Fruit fly (Drosophila melanogaster) whole organism, embryonic: ENCODE results near the gene CG43759.

Source experiments
- ATbp ChIP-seq: fragments of 200-800 bp; sonication (Bioruptor generic); optimal IDR thresholded peaks from 2 replicates; lab custom pipeline; 2017; ENCODE audit warnings: missing biosample characterization, mild to moderate bottlenecking, missing genetic modification characterization, missing genetic modification reagents
- Atf3 ChIP-seq: fragments of 200-800 bp; sonication (Bioruptor generic); optimal IDR thresholded peaks from 3 replicates; lab custom pipeline; 2016; ENCODE audit warnings: missing biosample characterization, missing genetic modification characterization
- Atf6 ChIP-seq: fragments of 200-800 bp; sonication (Bioruptor generic); IDR thresholded peaks from 2 replicates; pipeline ENCODE4 v1.3.6; 2022; ENCODE audit warnings: missing biosample characterization, missing genetic modification characterization
- Blimp-1 ChIP-seq: fragments of 200-800 bp; sonication (Bioruptor generic); optimal IDR thresholded peaks from 3 replicates; lab custom pipeline; 2018; ENCODE audit warnings: missing biosample characterization, missing genetic modification characterization, mild to moderate bottlenecking, moderate library complexity, missing genetic modification reagents
- CG11504 ChIP-seq: fragments of 200-800 bp; sonication (Bioruptor generic); optimal IDR thresholded peaks from 3 replicates; lab custom pipeline; 2019; ENCODE audit warnings: missing biosample characterization, mild to moderate bottlenecking, missing genetic modification characterization, moderate library complexity
- CG14014 ChIP-seq: fragments of 200-800 bp; sonication (Bioruptor generic); IDR thresholded peaks from 2 replicates; pipeline ENCODE4 v1.3.6; 2022; ENCODE audit warnings: missing biosample characterization, missing genetic modification characterization
- CG14667 ChIP-seq: fragments of 200-800 bp; sonication (Bioruptor generic); IDR thresholded peaks from 2 replicates; pipeline ENCODE4 v1.3.6; 2022; ENCODE audit warnings: missing biosample characterization, missing genetic modification characterization
- CG14710 ChIP-seq: fragments of 200-800 bp; sonication (Bioruptor generic); optimal IDR thresholded peaks from 3 replicates; lab custom pipeline; 2019; ENCODE audit warnings: missing biosample characterization, mild to moderate bottlenecking, missing genetic modification characterization, moderate library complexity
- CG16779 ChIP-seq: fragments of 200-800 bp; sonication (Bioruptor generic); IDR thresholded peaks from 2 replicates; pipeline ENCODE4 v1.3.6; 2022; ENCODE audit warnings: missing biosample characterization, missing genetic modification characterization
- CG17328 ChIP-seq: fragments of 200-800 bp; sonication (Bioruptor generic); IDR thresholded peaks from 2 replicates; pipeline ENCODE4 v1.3.6; 2022; ENCODE audit warnings: missing biosample characterization, missing genetic modification characterization
- CG2202 ChIP-seq: fragments of 200-800 bp; sonication (Bioruptor generic); optimal IDR thresholded peaks from 2 replicates; lab custom pipeline; 2018; ENCODE audit warnings: missing biosample characterization, mild to moderate bottlenecking, missing genetic modification characterization
- CG2678 ChIP-seq: fragments of 200-800 bp; sonication (Bioruptor generic); optimal IDR thresholded peaks from 3 replicates; lab custom pipeline; 2019; ENCODE audit warnings: missing biosample characterization, mild to moderate bottlenecking, missing genetic modification characterization, moderate library complexity
- CG3065 ChIP-seq: fragments of 200-800 bp; sonication (Bioruptor generic); optimal IDR thresholded peaks from 2 replicates; lab custom pipeline; 2016; ENCODE audit warnings: missing biosample characterization, missing genetic modification characterization
- CG31224 ChIP-seq: fragments of 200-800 bp; sonication (Bioruptor generic); IDR thresholded peaks from 2 replicates; pipeline ENCODE4 v1.3.6; 2022; ENCODE audit warnings: missing biosample characterization, missing genetic modification characterization
- CG32767 ChIP-seq: fragments of 200-800 bp; sonication (Bioruptor generic); IDR thresholded peaks from 2 replicates; pipeline ENCODE4 v1.3.6; 2022; ENCODE audit warnings: missing biosample characterization, missing genetic modification characterization
- CG4707 ChIP-seq: fragments of 200-800 bp; sonication (Bioruptor generic); optimal IDR thresholded peaks from 2 replicates; lab custom pipeline; 2018; ENCODE audit warnings: missing biosample characterization, mild to moderate bottlenecking, missing genetic modification characterization, moderate library complexity
- CG7928 ChIP-seq: fragments of 200-800 bp; sonication (Bioruptor generic); optimal IDR thresholded peaks from 2 replicates; lab custom pipeline; 2017; ENCODE audit warnings: missing biosample characterization, mild to moderate bottlenecking, missing genetic modification characterization
- CG8290 ChIP-seq, 3 experiments: fragments of 200-800 bp; sonication (Bioruptor generic); optimal IDR thresholded peaks; 2 replicates each; lab custom pipeline; 2016 to 2019; ENCODE audit warnings: missing biosample characterization in 3 of 3, missing genetic modification characterization in 3 of 3, mild to moderate bottlenecking in 2 of 3, moderate library complexity in 1 of 3
- CoRest ChIP-seq: fragments of 200-800 bp; sonication (Bioruptor generic); optimal IDR thresholded peaks from 3 replicates; lab custom pipeline; 2018; ENCODE audit warnings: missing biosample characterization, mild to moderate bottlenecking, missing genetic modification characterization, moderate library complexity
- Gug ChIP-seq: fragments of 200-800 bp; sonication (Bioruptor generic); IDR thresholded peaks from 4 replicates; pipeline ENCODE4 v1.3.6; 2022; ENCODE audit warnings: missing biosample characterization, missing genetic modification characterization
- H15 ChIP-seq: fragments of 200-800 bp; sonication (Bioruptor generic); IDR thresholded peaks from 3 replicates; pipeline ENCODE4 v1.3.6; 2022; ENCODE audit warnings: missing biosample characterization, missing genetic modification characterization
- HHEX ChIP-seq: fragments of 200-800 bp; sonication (Bioruptor generic); optimal IDR thresholded peaks from 3 replicates; lab custom pipeline; 2017; ENCODE audit warnings: missing biosample characterization, mild to moderate bottlenecking, missing genetic modification characterization, missing genetic modification reagents
- HLH3B ChIP-seq: fragments of 200-800 bp; sonication (Bioruptor generic); IDR thresholded peaks from 2 replicates; pipeline ENCODE4 v1.3.6; 2022; ENCODE audit warnings: missing biosample characterization, missing genetic modification characterization
- HLHmδ ChIP-seq: fragments of 200-800 bp; sonication (Bioruptor generic); optimal IDR thresholded peaks from 2 replicates; lab custom pipeline; 2018; ENCODE audit warnings: missing biosample characterization, mild to moderate bottlenecking, missing genetic modification characterization, moderate library complexity
- Hr3 ChIP-seq: fragments of 200-800 bp; sonication (Bioruptor generic); optimal IDR thresholded peaks from 3 replicates; lab custom pipeline; 2016; ENCODE audit warnings: missing biosample characterization, missing genetic modification characterization
- Kr ChIP-seq: fragments of 200-800 bp; sonication (Bioruptor generic); optimal IDR thresholded peaks from 2 replicates; lab custom pipeline; 2017; ENCODE audit warnings: missing biosample characterization, mild to moderate bottlenecking, missing genetic modification characterization
- Med ChIP-seq: fragments of 200-800 bp; sonication (Bioruptor generic); peaks from one replicate; lab custom pipeline; 2016; ENCODE audit warnings: missing biosample characterization, missing genetic modification characterization, mild to moderate bottlenecking, inconsistent platforms, moderate library complexity
- NC2α ChIP-seq: fragments of 200-800 bp; sonication (Bioruptor generic); optimal IDR thresholded peaks from 2 replicates; lab custom pipeline; 2016; ENCODE audit warnings: missing biosample characterization, missing genetic modification characterization
- Sin3A ChIP-seq: fragments of >200 bp; optimal IDR thresholded peaks from 2 replicates; lab custom pipeline; 2018
- Ssrp ChIP-seq: fragments of 200-800 bp; sonication (Bioruptor generic); optimal IDR thresholded peaks from 2 replicates; lab custom pipeline; 2018; ENCODE audit warnings: missing biosample characterization, mild to moderate bottlenecking, missing genetic modification characterization, moderate library complexity
- bcd ChIP-seq: fragments of 200-800 bp; sonication (Bioruptor generic); optimal IDR thresholded peaks from 2 replicates; lab custom pipeline; 2017; ENCODE audit warnings: missing biosample characterization, mild to moderate bottlenecking, missing genetic modification characterization
- ci ChIP-seq: fragments of 200-800 bp; sonication (Bioruptor generic); IDR thresholded peaks from 3 replicates; pipeline ENCODE4 v1.3.6; 2022; ENCODE audit warnings: missing biosample characterization, missing genetic modification characterization
- dmrt99B ChIP-seq: fragments of 200-800 bp; sonication (Bioruptor generic); optimal IDR thresholded peaks from 2 replicates; lab custom pipeline; 2018; ENCODE audit warnings: missing biosample characterization, mild to moderate bottlenecking, missing genetic modification characterization, moderate library complexity
- dysf ChIP-seq: fragments of 200-800 bp; sonication (Bioruptor generic); IDR thresholded peaks from 3 replicates; pipeline ENCODE4 v1.3.6; 2022; ENCODE audit warnings: missing biosample characterization, missing genetic modification characterization
- en ChIP-seq: fragments of 200-800 bp; sonication (Bioruptor generic); optimal IDR thresholded peaks from 2 replicates; lab custom pipeline; 2016; ENCODE audit warnings: missing biosample characterization, missing genetic modification characterization
- fru ChIP-seq: fragments of >200 bp; optimal IDR thresholded peaks from 2 replicates; lab custom pipeline; 2017
- hbn ChIP-seq: fragments of 200-800 bp; sonication (Bioruptor generic); IDR thresholded peaks from 2 replicates; pipeline ENCODE4 v1.3.6; 2022; ENCODE audit warnings: missing biosample characterization, missing genetic modification characterization; ENCODE audit not compliant: partially characterized antibody
- lov ChIP-seq, 2 experiments: fragments of 200-800 bp in 1 of 2; fragments of >200 bp in 1 of 2; sonication (Bioruptor generic) in 1 of 2; IDR thresholded peaks in 1 of 2; optimal IDR thresholded peaks in 1 of 2; 2 replicates in 1 of 2; 3 replicates in 1 of 2; pipeline versions ENCODE4 v1.3.6 to Lab custom; 2017 to 2022; ENCODE audit warnings: missing biosample characterization in 1 of 2, missing genetic modification characterization in 1 of 2
- nom ChIP-seq: fragments of 200-800 bp; sonication (Bioruptor generic); optimal IDR thresholded peaks from 2 replicates; lab custom pipeline; 2017; ENCODE audit warnings: missing biosample characterization, missing genetic modification characterization, mild to moderate bottlenecking, moderate library complexity, missing genetic modification reagents
- pfk ChIP-seq: fragments of 200-800 bp; sonication (Bioruptor generic); optimal IDR thresholded peaks from 2 replicates; lab custom pipeline; 2018; ENCODE audit warnings: missing biosample characterization, mild to moderate bottlenecking, missing genetic modification characterization, moderate library complexity
- ro ChIP-seq: fragments of 200-800 bp; sonication (Bioruptor generic); IDR thresholded peaks from 2 replicates; pipeline ENCODE4 v1.3.6; 2022; ENCODE audit warnings: missing biosample characterization, missing genetic modification characterization
- sd ChIP-seq: fragments of 200-800 bp; sonication (Bioruptor generic); optimal IDR thresholded peaks from 3 replicates; lab custom pipeline; 2018; ENCODE audit warnings: missing biosample characterization, mild to moderate bottlenecking, missing genetic modification characterization, moderate library complexity
- slou ChIP-seq: fragments of 200-800 bp; sonication (Bioruptor generic); optimal IDR thresholded peaks from 3 replicates; lab custom pipeline; 2016; ENCODE audit warnings: missing biosample characterization, missing genetic modification characterization
- twi ChIP-seq: fragments of 200-800 bp; optimal IDR thresholded peaks from 2 replicates; lab custom pipeline; 2019; ENCODE audit warnings: missing biosample characterization, mild to moderate bottlenecking, missing genetic modification characterization, moderate library complexity
- unpg ChIP-seq: fragments of 200-800 bp; sonication (Bioruptor generic); optimal IDR thresholded peaks from 3 replicates; lab custom pipeline; 2018; ENCODE audit warnings: missing biosample characterization, mild to moderate bottlenecking, missing genetic modification characterization, moderate library complexity
- usp ChIP-seq: fragments of >200 bp; optimal IDR thresholded peaks from 2 replicates; lab custom pipeline; 2017; ENCODE audit warnings: missing biosample characterization, missing genetic modification characterization
- z ChIP-seq: fragments of 200-800 bp; sonication (Bioruptor generic); IDR thresholded peaks from 3 replicates; pipeline ENCODE4 v1.3.6; 2022; ENCODE audit warnings: missing biosample characterization, missing genetic modification characterization
- zen ChIP-seq: fragments of 200-800 bp; sonication (Bioruptor generic); optimal IDR thresholded peaks from 3 replicates; lab custom pipeline; 2018; ENCODE audit warnings: missing biosample characterization, mild to moderate bottlenecking, missing genetic modification characterization, moderate library complexity
- zfh1 ChIP-seq: fragments of 200-800 bp; sonication (Bioruptor generic); IDR thresholded peaks from 3 replicates; pipeline ENCODE4 v1.3.6; 2022; ENCODE audit warnings: missing biosample characterization, missing genetic modification characterization
- zfh2 ChIP-seq: fragments of 200-800 bp; sonication (Bioruptor generic); optimal IDR thresholded peaks from 2 replicates; lab custom pipeline; 2016; ENCODE audit warnings: missing biosample characterization, missing genetic modification characterization

The CG43759 gene

DNA sequence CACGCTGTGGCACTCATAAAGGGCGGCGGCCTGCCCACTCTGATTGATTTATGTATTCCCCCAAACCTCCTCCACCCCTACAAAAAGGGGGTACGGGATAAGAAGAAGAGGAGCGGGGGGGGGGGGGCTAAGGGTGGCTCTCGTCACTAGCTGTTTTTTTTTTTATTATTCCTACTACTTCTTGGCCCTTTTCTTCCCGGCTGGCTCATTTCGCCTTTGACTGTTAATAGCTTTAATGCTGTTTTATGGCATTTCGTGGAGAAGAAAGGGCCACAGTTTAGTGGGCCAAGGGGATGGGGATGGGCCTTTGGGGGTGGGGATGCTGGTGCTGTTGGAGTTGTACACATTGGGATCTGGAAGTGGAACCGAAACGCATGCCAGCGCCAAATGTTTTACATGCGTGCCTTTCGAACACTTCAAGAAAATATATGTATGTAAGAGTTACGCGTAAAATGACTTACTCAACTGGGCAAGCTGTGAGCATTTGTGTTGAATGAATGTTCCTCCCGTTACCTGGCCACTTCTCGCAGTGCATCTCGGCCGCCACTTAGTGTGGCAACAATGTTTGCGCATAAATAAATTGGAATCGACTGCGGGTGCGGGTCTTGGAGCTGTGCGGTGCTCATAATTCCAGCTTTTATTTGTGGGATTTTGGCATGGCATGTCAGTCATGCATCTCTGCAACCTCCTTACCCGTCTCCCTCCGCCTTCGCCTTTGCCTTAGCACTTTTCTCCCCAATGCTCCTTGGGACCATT is 80.2 kb downstream of the CG43759 start (continued):
- peak; percentile 27 for TF ChIP-seq CG11504
- TF ChIP-seq NC2α (GFP tag; lab: Kevin White, UChicago) = no peak
- no peak for TF ChIP-seq fru
- no peak for TF ChIP-seq CG14667 (GFP tag; lab: Robert Waterston, UW)
- TF ChIP-seq twi (tag; lab: Kevin White, UChicago) = peak; percentile 49
- TF ChIP-seq HLH3B (GFP tag; lab: Robert Waterston, UW) = 0 out of 2 replicates have a peak, but pooled peaks have one; percentile 9
- no peak for TF ChIP-seq nom
- peak; percentile 63; the same call in 1 of the 3 replicates for TF ChIP-seq ci (GFP tag; lab: Robert Waterston, UW)
- no peak for TF ChIP-seq CG16779 (GFP tag; lab: Robert Waterston, UW)
- no peak for TF ChIP-seq zfh1 (GFP tag; lab: Robert Waterston, UW)
- no peak for TF ChIP-seq CG14710 (tag; lab: Kevin White, UChicago)
- TF ChIP-seq usp (GFP tag; lab: Kevin White, UChicago) = no peak
- TF ChIP-seq lov (optimal IDR thresholded peaks at IDR 0.05; lab: Kevin White, UChicago) = no peak
- TF ChIP-seq lov (GFP tag; IDR thresholded peaks at IDR 0.05; lab: Robert Waterston, UW) = no peak
- no peak for TF ChIP-seq CG2678 (tag; lab: Kevin White, UChicago)
- peak; percentile 30 for TF ChIP-seq ATbp (GFP tag; lab: Kevin White, UChicago)
- TF ChIP-seq unpg = no peak
- TF ChIP-seq z (GFP tag; lab: Robert Waterston, UW) = no peak
- no peak for TF ChIP-seq en (GFP tag; lab: Kevin White, UChicago)
- TF ChIP-seq H15 (GFP tag; lab: Robert Waterston, UW) = no peak
- TF ChIP-seq Sin3A = no peak
- TF ChIP-seq Gug (GFP tag; lab: Robert Waterston, UW) = no peak
- TF ChIP-seq CG4707 (GFP tag; lab: Kevin White, UChicago) = no peak
- TF ChIP-seq HLHmδ (GFP tag; lab: Kevin White, UChicago) = no peak
- TF ChIP-seq CG32767 (GFP tag; lab: Robert Waterston, UW) = no peak
- no peak for TF ChIP-seq CG8290 (GFP tag; optimal IDR thresholded peaks at IDR 0.05; lab: Kevin White, UChicago)
- peak in 1 of 2 experiments; percentile 15 for TF ChIP-seq CG8290 (tag; optimal IDR thresholded peaks at IDR 0.05; lab: Kevin White, UChicago)
- TF ChIP-seq Hr3 = no peak
- peak; percentile 4 for TF ChIP-seq Med
- peak; percentile 62 for TF ChIP-seq sd (tag; lab: Kevin White, UChicago)
- no peak for TF ChIP-seq CG7928
- no peak for TF ChIP-seq CG3065
- no peak for TF ChIP-seq hbn (GFP tag; lab: Robert Waterston, UW)
- TF ChIP-seq Atf6 (GFP tag; lab: Robert Waterston, UW) = no peak
- TF ChIP-seq CG2202 = no peak
- TF ChIP-seq Atf3 = no peak
- no peak for TF ChIP-seq CG17328 (GFP tag; lab: Robert Waterston, UW)
- no peak for TF ChIP-seq CG14014
- TF ChIP-seq HHEX (GFP tag; lab: Kevin White, UChicago) = no peak
- TF ChIP-seq Kr (GFP tag; lab: Kevin White, UChicago) = no peak
- no peak for TF ChIP-seq pfk (GFP tag; lab: Kevin White, UChicago)
- no peak for TF ChIP-seq slou (GFP tag; lab: Kevin White, UChicago)
- TF ChIP-seq zen (tag; lab: Kevin White, UChicago) = no peak
- TF ChIP-seq CoRest (tag; lab: Kevin White, UChicago) = no peak
- TF ChIP-seq ro (GFP tag; lab: Robert Waterston, UW) = no peak
- TF ChIP-seq Blimp-1 (GFP tag; lab: Kevin White, UChicago) = peak; percentile 26
- peak; percentile 12; the same call in 1 of the 2 replicates for TF ChIP-seq CG31224 (GFP tag; lab: Robert Waterston, UW)
- no peak for TF ChIP-seq bcd (GFP tag; lab: Kevin White, UChicago)
- peak; percentile 44 for TF ChIP-seq dmrt99B (tag; lab: Kevin White, UChicago)
- TF ChIP-seq dysf (GFP tag; lab: Robert Waterston, UW) = peak; percentile 35; the same call in 1 of the 3 replicates
- no peak for TF ChIP-seq zfh2
- TF ChIP-seq Ssrp (tag; lab: Kevin White, UChicago) = no peak
